Fruit fly (Drosophila melanogaster): ENCODE measurements around the gene Taf7.

Taf7 gene

DNA sequence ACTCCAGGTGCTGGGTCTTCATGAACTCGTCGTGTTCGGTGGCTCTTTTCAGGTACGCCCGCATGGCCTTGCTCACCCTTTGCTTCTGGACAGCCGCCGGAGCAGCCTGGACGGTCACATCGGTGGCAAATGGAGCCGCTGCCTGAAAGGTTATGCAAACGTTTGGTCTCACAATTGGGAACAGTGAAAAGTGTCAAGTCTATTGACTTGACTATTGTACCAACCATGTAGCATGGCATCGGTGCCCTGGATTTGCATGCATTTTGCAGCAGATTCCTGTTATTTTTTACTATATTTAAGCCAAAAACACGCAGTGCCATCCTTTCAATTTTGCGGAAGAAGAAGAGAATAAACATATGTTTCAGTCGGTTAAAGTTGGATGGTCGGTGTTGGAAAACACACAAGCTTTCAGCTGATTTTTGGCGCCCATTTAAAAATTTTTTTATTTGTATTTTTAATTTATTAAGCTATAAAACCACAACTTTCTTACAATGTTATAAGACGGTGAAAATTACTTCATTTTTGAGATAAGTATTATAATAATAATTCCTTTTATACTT lies 4.7 kb upstream of the Taf7 start, which contains the start of gene mRpS9 (continued):
- no peak for TF ChIP-seq pfk (GFP tag; optimal IDR thresholded peaks at IDR 0.05)

- TF ChIP-seq ken (GFP tag; IDR thresholded peaks at IDR 0.05) (no peak), Dp (GFP tag; optimal IDR thresholded peaks at IDR 0.05) (peak; percentile 66), Dbx (GFP tag; IDR thresholded peaks at IDR 0.05) (no peak), cas (GFP tag; IDR thresholded peaks at IDR 0.05) (no peak), klu (GFP tag; IDR thresholded peaks at IDR 0.05) (no peak), ase (GFP tag; IDR thresholded peaks at IDR 0.05) (no peak), Deaf1 (tag; optimal IDR thresholded peaks at IDR 0.05) (no peak), sima (GFP tag; optimal IDR thresholded peaks at IDR 0.05) (no peak), CG4328 (GFP tag; optimal IDR thresholded peaks at IDR 0.05) (no peak), wor (GFP tag; IDR thresholded peaks at IDR 0.05) (no peak), CG7839 (tag; optimal IDR thresholded peaks at IDR 0.05) (no peak), bbx (GFP tag; IDR thresholded peaks at IDR 0.05; ENCODE audit: partially characterized antibody) (peak; percentile 80), Antp (GFP tag; optimal IDR thresholded peaks at IDR 0.05) (no peak), CG18262 (tag; optimal IDR thresholded peaks at IDR 0.05) (no peak), CG8388 (GFP tag; optimal IDR thresholded peaks at IDR 0.05) (no peak), Xrp1 (GFP tag; IDR thresholded peaks at IDR 0.05) (no peak), ems (GFP tag; optimal IDR thresholded peaks at IDR 0.05) (no peak), Ets65A (GFP tag) (no peak), CG6765 (GFP tag; optimal IDR thresholded peaks at IDR 0.05) (no peak), CG15514 (GFP tag; optimal IDR thresholded peaks at IDR 0.05) (peak; percentile 40), unc-4 (GFP tag; IDR thresholded peaks at IDR 0.05; ENCODE audit: partially characterized antibody) (peak; percentile 70), tio (GFP tag; optimal IDR thresholded peaks at IDR 0.05) (no peak), Lhr (GFP tag; optimal IDR thresholded peaks at IDR 0.05) (no peak), p53 (GFP tag; optimal IDR thresholded peaks at IDR 0.05) (no peak), inv (GFP tag; IDR thresholded peaks at IDR 0.05; ENCODE audit: partially characterized antibody) (peak; percentile 64), CG12299 (tag; optimal IDR thresholded peaks at IDR 0.05) (no peak), CG33557 (GFP tag; optimal IDR thresholded peaks at IDR 0.05) (no peak), Hr3 (GFP tag; optimal IDR thresholded peaks at IDR 0.05) (no peak), CG10431 (GFP tag; optimal IDR thresholded peaks at IDR 0.05) (no peak), nerfin-2 (GFP tag; IDR thresholded peaks at IDR 0.05; ENCODE audit: partially characterized antibody) (peak; percentile 63), Bdp1 (GFP tag; optimal IDR thresholded peaks at IDR 0.05) (no peak), tx (GFP tag; optimal IDR thresholded peaks at IDR 0.05) (no peak), Abd-B (GFP tag; optimal IDR thresholded peaks at IDR 0.05) (no peak), CG6791 (GFP tag; IDR thresholded peaks at IDR 0.05; ENCODE audit: partially characterized antibody) (peak; percentile 76), hb (GFP tag; IDR thresholded peaks at IDR 0.05; ENCODE audit: partially characterized antibody) (peak; percentile 47; the same call in 2 of the 3 replicates), aop (GFP tag; IDR thresholded peaks at IDR 0.05) (no peak), Spps (tag; optimal IDR thresholded peaks at IDR 0.05) (no peak), mld (GFP tag; IDR thresholded peaks at IDR 0.05; ENCODE audit: partially characterized antibody) (peak; percentile 66; the same call in 2 of the 3 replicates), abd-A (tag; optimal IDR thresholded peaks at IDR 0.05) (no peak), Pdp1 (GFP tag; optimal IDR thresholded peaks at IDR 0.05) (peak in 1 of 2 experiments; percentile 76), CoRest (tag; optimal IDR thresholded peaks at IDR 0.05) (peak; percentile 9), run (tag; optimal IDR thresholded peaks at IDR 0.05) (no peak), mam (GFP tag; optimal IDR thresholded peaks at IDR 0.05) (no peak), toy (GFP tag; IDR thresholded peaks at IDR 0.05) (no peak), Nf-YB (GFP tag; optimal IDR thresholded peaks at IDR 0.05) (no peak), Nf-YA (GFP tag; IDR thresholded peaks at IDR 0.05) (no peak), MBD-R2 (GFP tag; IDR thresholded peaks at IDR 0.05) (peak; percentile 72)
Observed at dm6 chr3R:7911482-7911881, 4.3 kb downstream of the Taf7 start, which contains the start of gene Prat. TSS of gene Prat (minus strand) at chr3R:7911779.

Measured in whole organism, embryonic.